Fruit fly (Drosophila melanogaster): Measurements from ENCODE around the gene CG2186.
A peak's percentile ranks its signal among the peaks of the same experiment; 100 is the strongest.

CG2186 gene

dm6 chrX:10877087-10877935, 19.9 kb downstream of the CG2186 start, which contains the start of gene CG1637 (continued):
- TF ChIP-seq sd (tag; optimal IDR thresholded peaks at IDR 0.05) (no peak), CG1024 (GFP tag; IDR thresholded peaks at IDR 0.05) (no peak), Ravus (GFP tag; IDR thresholded peaks at IDR 0.05) (no peak), Mes4 (GFP tag; optimal IDR thresholded peaks at IDR 0.05) (no peak), Abd-B (GFP tag; optimal IDR thresholded peaks at IDR 0.05) (no peak), CG5245 (GFP tag; optimal IDR thresholded peaks at IDR 0.05) (no peak), pan (optimal IDR thresholded peaks at IDR 0.05) (no peak), pan (GFP tag; optimal IDR thresholded peaks at IDR 0.05 in 1 of 2, IDR thresholded peaks at IDR 0.05 in 1 of 2) (no peak), NC2α (GFP tag; optimal IDR thresholded peaks at IDR 0.05) (no peak), CG2889 (GFP tag; IDR thresholded peaks at IDR 0.05) (no peak), so (GFP tag; IDR thresholded peaks at IDR 0.05) (no peak), D19A (tag; optimal IDR thresholded peaks at IDR 0.05) (no peak), btn (GFP tag; optimal IDR thresholded peaks at IDR 0.05) (no peak), CG17612 (GFP tag; IDR thresholded peaks at IDR 0.05) (no peak), kni (GFP tag; optimal IDR thresholded peaks at IDR 0.05) (no peak), trh (GFP tag; optimal IDR thresholded peaks at IDR 0.05) (no peak), Scr (GFP tag; IDR thresholded peaks at IDR 0.05; ENCODE audit: partially characterized antibody) (peak; percentile 76), Deaf1 (tag; optimal IDR thresholded peaks at IDR 0.05) (no peak), slbo (GFP tag; IDR thresholded peaks at IDR 0.05) (no peak), hkb (optimal IDR thresholded peaks at IDR 0.05) (no peak), hkb (GFP tag; IDR thresholded peaks at IDR 0.05) (no peak), dimm (GFP tag; IDR thresholded peaks at IDR 0.05) (no peak), CG13123 (GFP tag; optimal IDR thresholded peaks at IDR 0.05) (no peak), MTF-1 (GFP tag; optimal IDR thresholded peaks at IDR 0.05; ENCODE audit: borderline replicate concordance) (no peak), tna (GFP tag; IDR thresholded peaks at IDR 0.05; ENCODE audit: partially characterized antibody) (0 out of 2 replicates have a peak, but pooled peaks have one; percentile 33), Dad (GFP tag; optimal IDR thresholded peaks at IDR 0.05) (no peak), otp (GFP tag; IDR thresholded peaks at IDR 0.05) (no peak), crc (GFP tag; optimal IDR thresholded peaks at IDR 0.05) (no peak), danr (GFP tag; IDR thresholded peaks at IDR 0.05) (no peak), BtbVII (GFP tag; optimal IDR thresholded peaks at IDR 0.05) (no peak), Dbx (GFP tag; IDR thresholded peaks at IDR 0.05) (no peak), CG9727 (GFP tag; optimal IDR thresholded peaks at IDR 0.05) (peak; percentile 21), chinmo (GFP tag; IDR thresholded peaks at IDR 0.05; ENCODE audit: partially characterized antibody) (peak; percentile 86; the same call in 3 of the 4 replicates), gfzf (GFP tag; optimal IDR thresholded peaks at IDR 0.05) (peak; percentile 82), CG13775 (GFP tag; optimal IDR thresholded peaks at IDR 0.05) (no peak), CG11696 (GFP tag; IDR thresholded peaks at IDR 0.05) (no peak), onecut (GFP tag; IDR thresholded peaks at IDR 0.05) (no peak), GATAe (GFP tag; conservative IDR thresholded peaks at IDR 0.05) (no peak), CG12155 (GFP tag; optimal IDR thresholded peaks at IDR 0.05) (no peak), CG12659 (GFP tag; optimal IDR thresholded peaks at IDR 0.05) (no peak), Optix (GFP tag; IDR thresholded peaks at IDR 0.05) (no peak), CG15696 (tag; optimal IDR thresholded peaks at IDR 0.05) (no peak), dmrt11E (tag; optimal IDR thresholded peaks at IDR 0.05) (no peak), Nf-YB (GFP tag; optimal IDR thresholded peaks at IDR 0.05) (no peak), fd102C (GFP tag; optimal IDR thresholded peaks at IDR 0.05) (no peak), crp (GFP tag; optimal IDR thresholded peaks at IDR 0.05) (peak in 1 of 2 experiments; percentile 25), Bteb2 (GFP tag; optimal IDR thresholded peaks at IDR 0.05) (no peak), Atf-2 (GFP tag; optimal IDR thresholded peaks at IDR 0.05) (no peak), Mrtf (GFP tag; IDR thresholded peaks at IDR 0.05) (no peak), CG18764 (GFP tag; optimal IDR thresholded peaks at IDR 0.05) (no peak)

Data from whole organism, embryonic.